Fruit fly (Drosophila melanogaster) whole organism, embryonic: ENCODE data around the gene Eip75B.
A peak's percentile ranks its signal among the peaks of the same experiment; 100 is the strongest.

Source experiments
- Awh ChIP-seq: fragments of 200-800 bp; sonication (Bioruptor generic); IDR thresholded peaks from 2 replicates; pipeline ENCODE4, ENCODE4 v1.3.6; 2022; ENCODE audit warnings: missing biosample characterization, missing genetic modification characterization
- B-H1 ChIP-seq: fragments of 200-800 bp; sonication (Bioruptor generic); IDR thresholded peaks from 3 replicates; pipeline ENCODE4 v1.3.6; 2022; ENCODE audit warnings: missing biosample characterization, missing genetic modification characterization
- CG10274 ChIP-seq: fragments of 200-800 bp; sonication (Bioruptor generic); optimal IDR thresholded peaks from 3 replicates; lab custom pipeline; 2017; ENCODE audit warnings: missing biosample characterization, mild to moderate bottlenecking, missing genetic modification characterization
- CG10366 ChIP-seq: fragments of 200-800 bp; sonication (Bioruptor generic); IDR thresholded peaks from 2 replicates; pipeline ENCODE4 v1.3.6; 2022; ENCODE audit warnings: missing biosample characterization, missing genetic modification characterization
- CG11504 ChIP-seq: fragments of 200-800 bp; sonication (Bioruptor generic); optimal IDR thresholded peaks from 3 replicates; lab custom pipeline; 2019; ENCODE audit warnings: missing biosample characterization, mild to moderate bottlenecking, missing genetic modification characterization, moderate library complexity
- CG11695 ChIP-seq: fragments of 200-800 bp; sonication (Bioruptor generic); IDR thresholded peaks from 3 replicates; pipeline ENCODE4 v1.3.6; 2022; ENCODE audit warnings: missing biosample characterization, missing genetic modification characterization
- CG11723 ChIP-seq: fragments of 200-800 bp; sonication (Bioruptor generic); optimal IDR thresholded peaks from 2 replicates; lab custom pipeline; 2017; ENCODE audit warnings: missing biosample characterization, mild to moderate bottlenecking, missing genetic modification characterization
- CG12236 ChIP-seq: fragments of 200-800 bp; sonication (Bioruptor generic); optimal IDR thresholded peaks from 2 replicates; lab custom pipeline; 2016; ENCODE audit warnings: missing biosample characterization, missing genetic modification characterization
- CG1233 ChIP-seq: fragments of 200-800 bp; sonication (Bioruptor generic); optimal IDR thresholded peaks from 4 replicates; lab custom pipeline; 2018; ENCODE audit warnings: missing biosample characterization, mild to moderate bottlenecking, missing genetic modification characterization
- CG12659 ChIP-seq: fragments of 200-800 bp; sonication (Bioruptor generic); optimal IDR thresholded peaks from 3 replicates; lab custom pipeline; 2017; ENCODE audit warnings: mild to moderate bottlenecking, missing biosample characterization, missing genetic modification reagents, missing genetic modification characterization
- CG13894 ChIP-seq: fragments of 200-800 bp; sonication (Bioruptor generic); optimal IDR thresholded peaks from 3 replicates; lab custom pipeline; 2018; ENCODE audit warnings: missing biosample characterization, mild to moderate bottlenecking, missing genetic modification characterization, moderate library complexity
- CG14710 ChIP-seq: fragments of 200-800 bp; sonication (Bioruptor generic); optimal IDR thresholded peaks from 3 replicates; lab custom pipeline; 2019; ENCODE audit warnings: missing biosample characterization, mild to moderate bottlenecking, missing genetic modification characterization, moderate library complexity
- CG17912 ChIP-seq: fragments of 200-800 bp; sonication (Bioruptor generic); optimal IDR thresholded peaks from 2 replicates; lab custom pipeline; 2018; ENCODE audit warnings: missing biosample characterization, mild to moderate bottlenecking, missing genetic modification characterization
- CG2129 ChIP-seq: fragments of 200-800 bp; sonication (Bioruptor generic); IDR thresholded peaks from 2 replicates; pipeline ENCODE4 v1.3.6; 2022; ENCODE audit warnings: missing biosample characterization, missing genetic modification characterization; ENCODE audit not compliant: partially characterized antibody
- CG30020 ChIP-seq: fragments of 200-800 bp; optimal IDR thresholded peaks from 2 replicates; lab custom pipeline; 2019; ENCODE audit warnings: missing biosample characterization, mild to moderate bottlenecking, missing genetic modification characterization, moderate library complexity
- CG30403 ChIP-seq: fragments of 200-800 bp; sonication (Bioruptor generic); optimal IDR thresholded peaks from 3 replicates; lab custom pipeline; 2016; ENCODE audit warnings: missing biosample characterization, missing genetic modification characterization
- CG31388 ChIP-seq: fragments of 200-800 bp; sonication (Bioruptor generic); optimal IDR thresholded peaks from 2 replicates; lab custom pipeline; 2016; ENCODE audit warnings: missing biosample characterization, missing genetic modification characterization
- CG3995 ChIP-seq: fragments of 200-800 bp; sonication (Bioruptor generic); optimal IDR thresholded peaks from 3 replicates; lab custom pipeline; 2016; ENCODE audit warnings: missing biosample characterization, missing genetic modification characterization
- CG4730 ChIP-seq: fragments of 200-800 bp; sonication (Bioruptor generic); IDR thresholded peaks from 2 replicates; pipeline ENCODE4 v1.3.6; 2022; ENCODE audit warnings: missing biosample characterization, missing genetic modification characterization
- CG7357 ChIP-seq: fragments of 200-800 bp; sonication (Bioruptor generic); IDR thresholded peaks from 3 replicates; pipeline ENCODE4 v1.3.6; 2022; ENCODE audit warnings: missing biosample characterization, missing genetic modification characterization
- CG7745 ChIP-seq: fragments of 200-800 bp; sonication (Bioruptor generic); optimal IDR thresholded peaks from 2 replicates; lab custom pipeline; 2018; ENCODE audit warnings: missing biosample characterization, mild to moderate bottlenecking, missing genetic modification characterization, moderate library complexity
- Camta ChIP-seq: fragments of 200-800 bp; sonication (Bioruptor generic); optimal IDR thresholded peaks from 2 replicates; lab custom pipeline; 2016; ENCODE audit warnings: missing biosample characterization, missing genetic modification characterization
- CkIIα-i1 ChIP-seq: fragments of 200-800 bp; sonication (Bioruptor generic); IDR thresholded peaks from 2 replicates; pipeline ENCODE4 v1.3.6; 2022; ENCODE audit warnings: missing biosample characterization, missing genetic modification characterization
- Drgx ChIP-seq: fragments of 200-800 bp; sonication (Bioruptor generic); IDR thresholded peaks from 2 replicates; pipeline ENCODE4 v1.3.6; 2022; ENCODE audit warnings: missing biosample characterization, missing genetic modification characterization
- HLH4C ChIP-seq: fragments of 200-800 bp; sonication (Bioruptor generic); IDR thresholded peaks from 3 replicates; pipeline ENCODE4 v1.3.6; 2022; ENCODE audit warnings: missing biosample characterization, missing genetic modification characterization; ENCODE audit not compliant: partially characterized antibody
- HmgD ChIP-seq: fragments of 200-800 bp; sonication (Bioruptor generic); optimal IDR thresholded peaks from 3 replicates; lab custom pipeline; 2016; ENCODE audit warnings: missing biosample characterization, missing genetic modification characterization
- Hr3 ChIP-seq: fragments of 200-800 bp; sonication (Bioruptor generic); optimal IDR thresholded peaks from 3 replicates; lab custom pipeline; 2016; ENCODE audit warnings: missing biosample characterization, missing genetic modification characterization
- MESR4 ChIP-seq: fragments of 200-800 bp; sonication (Bioruptor generic); optimal IDR thresholded peaks from 2 replicates; lab custom pipeline; 2018; ENCODE audit warnings: missing biosample characterization, mild to moderate bottlenecking, missing genetic modification characterization, moderate library complexity
- NC2α ChIP-seq: fragments of 200-800 bp; sonication (Bioruptor generic); optimal IDR thresholded peaks from 2 replicates; lab custom pipeline; 2016; ENCODE audit warnings: missing biosample characterization, missing genetic modification characterization
- Nf-YA ChIP-seq: fragments of 200-800 bp; sonication (Bioruptor generic); IDR thresholded peaks from 2 replicates; pipeline ENCODE4 v1.3.6; 2022; ENCODE audit warnings: missing biosample characterization, missing genetic modification characterization
- amos ChIP-seq: fragments of 200-800 bp; sonication (Bioruptor generic); IDR thresholded peaks from 2 replicates; pipeline ENCODE4 v1.3.6; 2022; ENCODE audit warnings: missing biosample characterization, missing genetic modification characterization; ENCODE audit not compliant: partially characterized antibody
- bcd ChIP-seq: fragments of 200-800 bp; sonication (Bioruptor generic); optimal IDR thresholded peaks from 2 replicates; lab custom pipeline; 2017; ENCODE audit warnings: missing biosample characterization, mild to moderate bottlenecking, missing genetic modification characterization
- cas ChIP-seq: fragments of 200-800 bp; sonication (Bioruptor generic); IDR thresholded peaks from 2 replicates; pipeline ENCODE4 v1.3.6; 2022; ENCODE audit warnings: missing biosample characterization, missing genetic modification characterization
- crp ChIP-seq, 2 experiments: fragments of 200-800 bp; sonication (Bioruptor generic); optimal IDR thresholded peaks; 2 replicates in 1 of 2; 3 replicates in 1 of 2; lab custom pipeline; 2017; ENCODE audit warnings: missing biosample characterization in 2 of 2, missing genetic modification characterization in 2 of 2, mild to moderate bottlenecking in 1 of 2, moderate library complexity in 1 of 2
- emc ChIP-seq: fragments of 200-800 bp; sonication (Bioruptor generic); optimal IDR thresholded peaks from 2 replicates; lab custom pipeline; 2016; ENCODE audit warnings: missing biosample characterization, missing genetic modification characterization
- h ChIP-seq: fragments of >200 bp; optimal IDR thresholded peaks from 2 replicates; lab custom pipeline; 2017
- hbn ChIP-seq: fragments of 200-800 bp; sonication (Bioruptor generic); IDR thresholded peaks from 2 replicates; pipeline ENCODE4 v1.3.6; 2022; ENCODE audit warnings: missing biosample characterization, missing genetic modification characterization; ENCODE audit not compliant: partially characterized antibody
- kay ChIP-seq: fragments of 200-800 bp; sonication (Bioruptor generic); optimal IDR thresholded peaks from 2 replicates; lab custom pipeline; 2016; ENCODE audit warnings: missing biosample characterization, missing genetic modification characterization
- kni ChIP-seq: fragments of 200-800 bp; sonication (Bioruptor generic); optimal IDR thresholded peaks from 3 replicates; lab custom pipeline; 2017; ENCODE audit warnings: mild to moderate bottlenecking, missing biosample characterization, missing genetic modification reagents, missing genetic modification characterization
- knrl ChIP-seq: fragments of 200-800 bp; sonication (Bioruptor generic); IDR thresholded peaks from 3 replicates; pipeline ENCODE4 v1.3.6; 2022; ENCODE audit warnings: missing biosample characterization, missing genetic modification characterization; ENCODE audit not compliant: partially characterized antibody
- lilli ChIP-seq: fragments of 200-800 bp; sonication (Bioruptor generic); optimal IDR thresholded peaks from 3 replicates; lab custom pipeline; 2016; ENCODE audit warnings: missing biosample characterization, missing genetic modification characterization
- onecut ChIP-seq: fragments of 200-800 bp; sonication (Bioruptor generic); IDR thresholded peaks from 2 replicates; pipeline ENCODE4 v1.3.6; 2022; ENCODE audit warnings: missing biosample characterization, missing genetic modification characterization
- ro ChIP-seq: fragments of 200-800 bp; sonication (Bioruptor generic); IDR thresholded peaks from 2 replicates; pipeline ENCODE4 v1.3.6; 2022; ENCODE audit warnings: missing biosample characterization, missing genetic modification characterization
- row ChIP-seq: fragments of 200-800 bp; sonication (Bioruptor generic); IDR thresholded peaks from 3 replicates; pipeline ENCODE4 v1.3.6; 2022; ENCODE audit warnings: missing biosample characterization, missing genetic modification characterization
- sd ChIP-seq: fragments of 200-800 bp; sonication (Bioruptor generic); optimal IDR thresholded peaks from 3 replicates; lab custom pipeline; 2018; ENCODE audit warnings: missing biosample characterization, mild to moderate bottlenecking, missing genetic modification characterization, moderate library complexity
- slbo ChIP-seq: fragments of 200-800 bp; sonication (Bioruptor generic); IDR thresholded peaks from 2 replicates; pipeline ENCODE4 v1.3.6; 2022; ENCODE audit warnings: missing biosample characterization, missing genetic modification characterization
- tgo ChIP-seq: fragments of 200-800 bp; sonication (Bioruptor generic); IDR thresholded peaks from 3 replicates; pipeline ENCODE4 v1.3.6; 2022; ENCODE audit warnings: missing biosample characterization, missing genetic modification characterization
- trem ChIP-seq: fragments of 200-800 bp; optimal IDR thresholded peaks from 3 replicates; lab custom pipeline; 2019; ENCODE audit warnings: missing biosample characterization, mild to moderate bottlenecking, missing genetic modification characterization, moderate library complexity
- twi ChIP-seq: fragments of 200-800 bp; optimal IDR thresholded peaks from 2 replicates; lab custom pipeline; 2019; ENCODE audit warnings: missing biosample characterization, mild to moderate bottlenecking, missing genetic modification characterization, moderate library complexity

The Eip75B gene

dm6 chr3L:17948643-17949506, 115.6 kb downstream of the Eip75B start (continued):
- no peak for TF ChIP-seq h (lab: Kevin White, UChicago)
- TF ChIP-seq B-H1 (GFP tag; lab: Robert Waterston, UW): no peak
- TF ChIP-seq CG30403: peak; percentile 30
- TF ChIP-seq kay (GFP tag; lab: Kevin White, UChicago): no peak
- TF ChIP-seq amos (GFP tag; lab: Robert Waterston, UW): peak; percentile 33; the same call in 1 of the 2 replicates
- TF ChIP-seq kni (GFP tag; lab: Kevin White, UChicago): no peak
- TF ChIP-seq MESR4 (GFP tag; lab: Kevin White, UChicago): no peak
- TF ChIP-seq hbn (GFP tag; lab: Robert Waterston, UW): no peak
- no peak for TF ChIP-seq Nf-YA
- TF ChIP-seq CG11723 (GFP tag; lab: Kevin White, UChicago): peak; percentile 5
- no peak for TF ChIP-seq CG12659 (GFP tag; lab: Kevin White, UChicago)
- no peak for TF ChIP-seq Hr3 (GFP tag; lab: Kevin White, UChicago)
- no peak for TF ChIP-seq Drgx (GFP tag; lab: Robert Waterston, UW)
- TF ChIP-seq bcd: no peak
- no peak for TF ChIP-seq CG3995 (GFP tag; lab: Kevin White, UChicago)
- TF ChIP-seq CG10274: no peak
- no peak for TF ChIP-seq CG2129 (GFP tag; lab: Robert Waterston, UW)
- 0 out of 2 replicates have a peak, but pooled peaks have one; percentile 13 for TF ChIP-seq Awh
- peak; percentile 34 for TF ChIP-seq lilli (GFP tag; lab: Kevin White, UChicago)
- TF ChIP-seq cas (GFP tag; lab: Robert Waterston, UW): 0 out of 2 replicates have a peak, but pooled peaks have one; percentile 16
- peak; percentile 20; the same call in 1 of the 3 replicates for TF ChIP-seq row (GFP tag; lab: Robert Waterston, UW)
- TF ChIP-seq slbo: peak; percentile 50; the same call in 1 of the 2 replicates
- TF ChIP-seq HLH4C (GFP tag; lab: Robert Waterston, UW): no peak
- TF ChIP-seq HmgD (GFP tag; lab: Kevin White, UChicago): no peak
- TF ChIP-seq NC2α (GFP tag; lab: Kevin White, UChicago): no peak
- no peak for TF ChIP-seq trem (tag; lab: Kevin White, UChicago)
- TF ChIP-seq onecut (GFP tag; lab: Robert Waterston, UW): peak; percentile 28; the same call in 1 of the 2 replicates
- TF ChIP-seq Camta: no peak
- no peak for TF ChIP-seq CG30020 (tag; lab: Kevin White, UChicago)
- no peak for TF ChIP-seq CG4730
- no peak for TF ChIP-seq emc (GFP tag; lab: Kevin White, UChicago)
- peak; percentile 88 for TF ChIP-seq sd (tag; lab: Kevin White, UChicago)
- TF ChIP-seq CG13894 (tag; lab: Kevin White, UChicago): peak; percentile 83
- TF ChIP-seq CG31388 (GFP tag; lab: Kevin White, UChicago): no peak
- TF ChIP-seq CG7745 (tag; lab: Kevin White, UChicago): no peak
- TF ChIP-seq twi (tag; lab: Kevin White, UChicago): no peak
- TF ChIP-seq CG11504 (tag; lab: Kevin White, UChicago): no peak
- no peak for TF ChIP-seq ro (GFP tag; lab: Robert Waterston, UW)
- TF ChIP-seq CG12236 (GFP tag; lab: Kevin White, UChicago): no peak
- TF ChIP-seq CG10366 (GFP tag; lab: Robert Waterston, UW): no peak
- no peak for TF ChIP-seq crp (GFP tag; optimal IDR thresholded peaks at IDR 0.05; lab: Kevin White, UChicago)
- TF ChIP-seq CG17912 (GFP tag; lab: Kevin White, UChicago): no peak
- TF ChIP-seq CkIIα-i1 (GFP tag; lab: Robert Waterston, UW): 0 out of 2 replicates have a peak, but pooled peaks have one; percentile 12
- no peak; the same call in 2 of the 3 replicates for TF ChIP-seq tgo (GFP tag; lab: Robert Waterston, UW)
- TF ChIP-seq knrl: no peak
- TF ChIP-seq CG1233 (GFP tag; lab: Kevin White, UChicago): no peak
- no peak for TF ChIP-seq CG7357 (GFP tag; lab: Robert Waterston, UW)
- no peak for TF ChIP-seq CG14710
- no peak for TF ChIP-seq CG11695 (GFP tag; lab: Robert Waterston, UW)
